Fruit fly (Drosophila melanogaster) whole organism, wandering third instar larva: Measurements from ENCODE around the gene CG5946.

Experiments
- Hr83 ChIP-seq: fragments of 200-300 bp; sonication (Bioruptor generic); optimal IDR thresholded peaks from 2 replicates; lab custom pipeline; 2016; ENCODE audit warnings: missing biosample characterization, mild to moderate bottlenecking, missing genetic modification characterization, moderate library complexity; ENCODE audit not compliant: poor library complexity, severe bottlenecking
- dmrt93B ChIP-seq: fragments of 200-800 bp; sonication (Bioruptor generic); optimal IDR thresholded peaks from 2 replicates; lab custom pipeline; 2018; ENCODE audit warnings: missing biosample characterization, mild to moderate bottlenecking, missing genetic modification characterization
- pan ChIP-seq: fragments of >200 bp; optimal IDR thresholded peaks from 2 replicates; lab custom pipeline; 2017

- TF ChIP-seq Hr83 (no peak), pan (lab: Kevin White, UChicago) (no peak), dmrt93B (GFP tag; lab: Kevin White, UChicago) (no peak)
Measured at dm6 chr3L:11858745-11859144, 36.7 kb upstream of the CG5946 start.
